Worm (Caenorhabditis elegans): Measurements from ENCODE around the gene Y47D3A.20.

Gene Y47D3A.20

DNA sequence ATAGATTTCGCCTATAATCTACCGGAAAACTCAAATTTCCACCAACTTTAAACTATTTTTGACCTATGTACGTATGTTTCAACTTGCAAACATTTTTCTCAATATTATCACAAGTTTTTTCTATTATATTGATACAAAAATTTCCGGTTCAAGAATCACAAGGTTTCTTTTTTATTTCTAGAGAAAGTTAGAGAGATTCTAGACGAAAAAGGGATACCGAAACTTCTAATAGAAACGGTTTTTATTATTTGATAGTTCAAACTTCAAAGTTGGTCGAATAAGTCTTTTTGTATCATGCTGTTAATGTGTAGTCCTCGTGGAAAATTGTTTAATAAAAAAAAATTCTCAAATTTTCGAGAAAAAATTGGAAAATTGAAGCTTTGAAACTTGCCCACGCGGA, 19.8 kb upstream of the Y47D3A.20 start:
- TF ChIP-seq mls-2 (tag; optimal IDR thresholded peaks at IDR 0.05) (no peak), mab-5 (tag; optimal IDR thresholded peaks at IDR 0.05) (no peak), ham-2 (GFP tag; optimal IDR thresholded peaks at IDR 0.05) (no peak), snpc-4 (tag; optimal IDR thresholded peaks at IDR 0.05) (no peak), drap-1 (GFP tag; optimal IDR thresholded peaks at IDR 0.05) (no peak), cnd-1 (tag; optimal IDR thresholded peaks at IDR 0.05) (no peak), nhr-76 (tag; optimal IDR thresholded peaks at IDR 0.05) (no peak), tbx-8 (GFP tag; optimal IDR thresholded peaks at IDR 0.05) (no peak), ztf-11 (tag; optimal IDR thresholded peaks at IDR 0.05) (no peak), ceh-39 (tag; optimal IDR thresholded peaks at IDR 0.05) (no peak), ceh-43 (GFP tag; optimal IDR thresholded peaks at IDR 0.05) (no peak), nhr-2 (tag; optimal IDR thresholded peaks at IDR 0.05) (no peak), M03D4.4 (tag; optimal IDR thresholded peaks at IDR 0.05) (no peak), flh-1 (GFP tag; optimal IDR thresholded peaks at IDR 0.05) (no peak), lin-13 (tag; optimal IDR thresholded peaks at IDR 0.05) (no peak), unc-120 (tag; optimal IDR thresholded peaks at IDR 0.05; ENCODE audit: poor library complexity, severe bottlenecking) (no peak), ceh-83 (GFP tag; optimal IDR thresholded peaks at IDR 0.05) (no peak)

DNA sequence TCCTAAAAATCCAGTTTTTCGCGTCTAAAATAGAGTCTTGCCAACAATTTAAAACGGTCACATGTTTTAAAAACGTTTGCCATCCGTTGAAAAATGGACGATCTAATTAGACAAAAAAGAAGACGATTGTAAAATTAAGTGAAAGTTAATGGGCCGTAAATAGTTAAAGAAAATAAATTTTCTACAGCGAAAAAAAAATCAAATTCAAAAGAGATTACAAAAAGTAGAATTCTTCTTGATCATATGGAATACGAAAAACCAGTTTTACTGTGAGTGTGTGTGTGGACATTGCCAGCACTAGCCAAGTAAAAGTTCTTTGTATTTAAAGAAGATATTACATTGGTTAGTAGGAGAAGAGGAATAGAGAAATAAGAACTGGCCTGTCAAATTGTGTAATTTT, 12.8 kb upstream of the Y47D3A.20 start:
- TF ChIP-seq mep-1 (tag; optimal IDR thresholded peaks at IDR 0.05) (no peak), nhr-12 (tag; optimal IDR thresholded peaks at IDR 0.05) (no peak), mab-5 (tag; optimal IDR thresholded peaks at IDR 0.05) (no peak), elt-3 (tag; optimal IDR thresholded peaks at IDR 0.05) (no peak), flh-1 (GFP tag; optimal IDR thresholded peaks at IDR 0.05) (no peak), ceh-43 (GFP tag; optimal IDR thresholded peaks at IDR 0.05) (no peak), snpc-4 (tag; optimal IDR thresholded peaks at IDR 0.05) (no peak)

DNA sequence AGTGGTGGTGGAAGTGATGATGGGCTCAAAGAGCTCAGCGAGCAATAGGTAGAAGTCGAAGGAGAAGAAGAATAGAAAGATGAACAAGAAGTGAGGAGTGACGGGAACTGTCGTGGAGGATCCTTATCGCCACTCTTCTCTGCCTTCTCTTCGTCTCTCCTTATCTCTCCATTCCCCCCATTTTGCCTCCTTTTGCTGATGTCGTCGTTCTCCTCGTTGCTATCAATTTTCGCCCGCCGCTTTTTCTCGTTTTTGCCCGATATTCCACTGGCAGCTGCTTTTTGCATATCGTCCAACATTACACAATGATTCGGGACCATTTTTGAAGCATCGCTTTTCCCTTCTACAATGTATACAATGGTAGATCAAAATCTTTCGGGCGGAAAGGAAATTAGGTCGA, 7.5 kb upstream of the Y47D3A.20 start:
- TF ChIP-seq elt-1 (tag; optimal IDR thresholded peaks at IDR 0.05; ENCODE audit: borderline replicate concordance, insufficient read depth): peak; percentile 80
- TF ChIP-seq nhr-237 (tag; optimal IDR thresholded peaks at IDR 0.05): no peak

DNA sequence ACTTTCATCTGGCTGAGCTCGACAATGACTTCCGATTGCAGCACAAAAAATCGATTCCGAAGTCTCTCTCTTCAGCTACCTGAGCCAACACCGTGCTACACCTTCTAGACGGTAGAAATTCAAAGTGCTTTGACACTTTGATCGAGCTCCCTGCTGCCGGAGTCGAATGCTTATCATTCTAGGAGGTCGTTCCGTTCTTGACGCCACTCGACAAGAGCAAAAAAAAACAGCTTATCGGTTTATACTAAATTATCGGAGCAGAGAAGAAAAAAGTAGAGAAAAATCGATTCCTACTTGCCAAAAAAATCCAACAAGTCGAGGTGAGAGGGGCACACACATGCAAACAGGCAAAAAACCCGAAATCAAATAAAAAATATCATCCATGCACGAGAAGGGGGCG, 6.3 kb upstream of the Y47D3A.20 start:
- no peak for TF ChIP-seq unc-62 (GFP tag; optimal IDR thresholded peaks at IDR 0.05)
- TF ChIP-seq nhr-2 (tag; optimal IDR thresholded peaks at IDR 0.05): no peak
- no peak for TF ChIP-seq bed-3 (GFP tag; optimal IDR thresholded peaks at IDR 0.05)
- TF ChIP-seq unc-39 (tag; optimal IDR thresholded peaks at IDR 0.05): no peak
- TF ChIP-seq snpc-4 (tag; optimal IDR thresholded peaks at IDR 0.05): no peak
- TF ChIP-seq ceh-83 (GFP tag; optimal IDR thresholded peaks at IDR 0.05): no peak
- TF ChIP-seq ham-2 (GFP tag; optimal IDR thresholded peaks at IDR 0.05): no peak
- no peak for TF ChIP-seq hlh-1 (tag; optimal IDR thresholded peaks at IDR 0.05)
- no peak for TF ChIP-seq ztf-11 (tag; optimal IDR thresholded peaks at IDR 0.05)
- TF ChIP-seq cnd-1 (tag; optimal IDR thresholded peaks at IDR 0.05): no peak
- TF ChIP-seq sem-2 (GFP tag; optimal IDR thresholded peaks at IDR 0.05): no peak
- TF ChIP-seq mep-1 (tag; optimal IDR thresholded peaks at IDR 0.05): no peak
- TF ChIP-seq mab-5 (tag; optimal IDR thresholded peaks at IDR 0.05): no peak
- TF ChIP-seq zip-8 (tag; optimal IDR thresholded peaks at IDR 0.05): no peak

DNA sequence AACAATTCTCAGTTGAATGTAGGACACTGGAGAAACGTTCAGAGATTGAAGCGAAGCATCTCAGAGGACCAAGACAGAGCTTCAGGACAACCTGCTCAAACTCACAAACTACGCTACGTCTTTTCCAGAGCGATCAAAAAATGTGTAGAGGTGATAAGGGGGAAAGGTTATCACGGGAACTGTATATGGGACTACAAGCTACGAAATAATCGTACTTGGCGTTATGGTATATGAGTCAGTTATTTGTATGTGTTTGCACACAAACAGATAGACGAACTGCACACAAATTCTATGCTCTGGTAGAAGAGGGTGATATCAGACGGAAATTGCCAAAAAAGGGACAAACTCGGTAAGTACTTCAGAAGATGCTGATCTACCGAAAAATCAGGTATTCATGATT, 5.7 kb upstream of the Y47D3A.20 start:
- TF ChIP-seq ham-2 (GFP tag; optimal IDR thresholded peaks at IDR 0.05) (no peak), lsy-2 (tag; optimal IDR thresholded peaks at IDR 0.05) (no peak), hlh-1 (tag; optimal IDR thresholded peaks at IDR 0.05) (no peak), pha-4 (tag; optimal IDR thresholded peaks at IDR 0.05) (no peak), nhr-28 (tag; optimal IDR thresholded peaks at IDR 0.05) (no peak), nhr-12 (tag; optimal IDR thresholded peaks at IDR 0.05) (no peak), ces-1 (GFP tag; optimal IDR thresholded peaks at IDR 0.05) (no peak), mab-5 (tag; optimal IDR thresholded peaks at IDR 0.05) (no peak), blmp-1 (tag; optimal IDR thresholded peaks at IDR 0.05) (no peak), snpc-4 (tag; optimal IDR thresholded peaks at IDR 0.05) (no peak), lin-13 (tag; optimal IDR thresholded peaks at IDR 0.05) (no peak), elt-3 (tag; optimal IDR thresholded peaks at IDR 0.05) (no peak), unc-62 (GFP tag; optimal IDR thresholded peaks at IDR 0.05) (no peak), nhr-237 (tag; optimal IDR thresholded peaks at IDR 0.05) (no peak), M03D4.4 (tag; optimal IDR thresholded peaks at IDR 0.05) (no peak)

Data from whole organism, mixed stage, embryonic.